Fruit fly (Drosophila melanogaster) whole organism, embryonic: Measurements from ENCODE around the gene CG11629.

ENCODE experiments used
- CG12744 ChIP-seq: fragments of 200-800 bp; sonication (Bioruptor generic); optimal IDR thresholded peaks from 2 replicates; lab custom pipeline; 2016; ENCODE audit warnings: missing biosample characterization, missing genetic modification characterization
- Sox102F ChIP-seq: fragments of 200-800 bp; sonication (Bioruptor generic); optimal IDR thresholded peaks from 2 replicates; lab custom pipeline; 2018; ENCODE audit warnings: missing biosample characterization, mild to moderate bottlenecking, missing genetic modification characterization, moderate library complexity
- tgo ChIP-seq: fragments of 200-800 bp; sonication (Bioruptor generic); IDR thresholded peaks from 3 replicates; pipeline ENCODE4 v1.3.6; 2022; ENCODE audit warnings: missing biosample characterization, missing genetic modification characterization

DNA sequence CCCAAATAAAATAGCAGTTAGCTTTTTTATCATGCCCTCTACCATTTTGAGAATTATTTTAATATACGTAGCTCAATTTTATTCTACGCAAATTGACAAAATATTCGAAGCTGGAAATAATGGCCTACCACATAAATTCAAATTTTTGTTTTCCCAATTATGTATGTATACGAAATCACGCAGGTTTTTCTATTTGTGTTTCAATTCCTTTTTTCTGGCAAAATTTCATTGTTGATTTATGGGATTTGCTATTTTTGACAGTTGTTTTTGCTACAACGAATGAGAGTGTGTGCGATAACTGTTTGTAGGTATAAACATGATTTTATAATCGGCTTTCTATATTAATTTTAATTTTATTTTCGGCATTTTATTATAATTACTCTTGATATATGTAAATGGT is 17.2 kb upstream of the CG11629 start, which contains the start of gene CG31600:
- TF ChIP-seq Sox102F (GFP tag; lab: Kevin White, UChicago) (no peak), tgo (GFP tag; lab: Robert Waterston, UW) (no peak), CG12744 (GFP tag; lab: Kevin White, UChicago) (no peak)
